Fruit fly (Drosophila melanogaster) whole organism, embryonic: ENCODE results near the gene CG14367.

Source experiments
- Aef1 ChIP-seq: fragments of 200-800 bp; sonication (Bioruptor generic); IDR thresholded peaks from 3 replicates; pipeline ENCODE4 v1.3.6; 2022; ENCODE audit warnings: missing biosample characterization, missing genetic modification characterization
- CG10543 ChIP-seq: fragments of 200-800 bp; sonication (Bioruptor generic); optimal IDR thresholded peaks from 3 replicates; lab custom pipeline; 2017; ENCODE audit warnings: missing biosample characterization, mild to moderate bottlenecking, missing genetic modification characterization, moderate library complexity
- CG12769 ChIP-seq: fragments of 200-800 bp; sonication (Bioruptor generic); optimal IDR thresholded peaks from 2 replicates; lab custom pipeline; 2019; ENCODE audit warnings: missing biosample characterization, mild to moderate bottlenecking, missing genetic modification characterization, moderate library complexity
- CG13287 ChIP-seq: fragments of 200-800 bp; sonication (Bioruptor generic); IDR thresholded peaks from 2 replicates; pipeline ENCODE4 v1.3.6; 2022; ENCODE audit warnings: missing biosample characterization, missing genetic modification characterization; ENCODE audit not compliant: partially characterized antibody
- CG13624 ChIP-seq: fragments of 200-800 bp; sonication (Bioruptor generic); optimal IDR thresholded peaks from 2 replicates; lab custom pipeline; 2016; ENCODE audit warnings: missing biosample characterization, missing genetic modification characterization
- CG15269 ChIP-seq: fragments of 200-800 bp; sonication (Bioruptor generic); optimal IDR thresholded peaks from 2 replicates; lab custom pipeline; 2018; ENCODE audit warnings: missing biosample characterization, mild to moderate bottlenecking, missing genetic modification characterization, moderate library complexity
- CG1529 ChIP-seq: fragments of 200-800 bp; sonication (Bioruptor generic); optimal IDR thresholded peaks from 3 replicates; lab custom pipeline; 2018; ENCODE audit warnings: missing biosample characterization, missing genetic modification characterization
- CG15696 ChIP-seq: fragments of 200-800 bp; sonication (Bioruptor generic); optimal IDR thresholded peaks from 2 replicates; lab custom pipeline; 2019; ENCODE audit warnings: missing biosample characterization, mild to moderate bottlenecking, missing genetic modification characterization, moderate library complexity
- CG2116 ChIP-seq: fragments of 200-800 bp; sonication (Bioruptor generic); optimal IDR thresholded peaks from 3 replicates; lab custom pipeline; 2018; ENCODE audit warnings: missing biosample characterization, mild to moderate bottlenecking, missing genetic modification characterization
- CG31441 ChIP-seq: fragments of 200-800 bp; sonication (Bioruptor generic); IDR thresholded peaks from 2 replicates; pipeline ENCODE4 v1.3.6; 2022; ENCODE audit warnings: missing biosample characterization, missing genetic modification characterization
- CG3838 ChIP-seq: fragments of 200-800 bp; sonication (Bioruptor generic); optimal IDR thresholded peaks from 3 replicates; lab custom pipeline; 2016; ENCODE audit warnings: missing biosample characterization, missing genetic modification characterization
- CG43689 ChIP-seq: fragments of 200-800 bp; sonication (Bioruptor generic); IDR thresholded peaks from 2 replicates; pipeline ENCODE4 v1.3.6; 2022; ENCODE audit warnings: missing biosample characterization, missing genetic modification characterization
- CG6254 ChIP-seq: fragments of 200-800 bp; sonication (Bioruptor generic); optimal IDR thresholded peaks from 3 replicates; lab custom pipeline; 2017; ENCODE audit warnings: mild to moderate bottlenecking, missing biosample characterization, missing genetic modification reagents, missing genetic modification characterization
- CG6791 ChIP-seq: fragments of 200-800 bp; sonication (Bioruptor generic); IDR thresholded peaks from 3 replicates; pipeline ENCODE4 v1.3.6; 2022; ENCODE audit warnings: missing biosample characterization, missing genetic modification characterization; ENCODE audit not compliant: partially characterized antibody
- CG6854 ChIP-seq: fragments of 200-800 bp; sonication (Bioruptor generic); optimal IDR thresholded peaks from 3 replicates; lab custom pipeline; 2017; ENCODE audit warnings: missing biosample characterization, mild to moderate bottlenecking, missing genetic modification characterization
- CG7556 ChIP-seq: fragments of 200-800 bp; sonication (Bioruptor generic); optimal IDR thresholded peaks from 2 replicates; lab custom pipeline; 2017; ENCODE audit warnings: missing biosample characterization, mild to moderate bottlenecking, missing genetic modification characterization
- CG8089 ChIP-seq: fragments of 200-800 bp; sonication (Bioruptor generic); optimal IDR thresholded peaks from 3 replicates; lab custom pipeline; 2016; ENCODE audit warnings: missing biosample characterization, missing genetic modification characterization
- CG9437 ChIP-seq: fragments of 200-800 bp; sonication (Bioruptor generic); optimal IDR thresholded peaks from 2 replicates; lab custom pipeline; 2018; ENCODE audit warnings: missing biosample characterization, mild to moderate bottlenecking, missing genetic modification characterization
- Dad ChIP-seq: fragments of 200-800 bp; sonication (Bioruptor generic); optimal IDR thresholded peaks from 3 replicates; lab custom pipeline; 2016; ENCODE audit warnings: missing biosample characterization, missing genetic modification characterization
- NC2α ChIP-seq: fragments of 200-800 bp; sonication (Bioruptor generic); optimal IDR thresholded peaks from 2 replicates; lab custom pipeline; 2016; ENCODE audit warnings: missing biosample characterization, missing genetic modification characterization
- NFAT ChIP-seq: fragments of 200-800 bp; sonication (Bioruptor generic); IDR thresholded peaks from 2 replicates; pipeline ENCODE4 v1.3.6; 2022; ENCODE audit warnings: missing biosample characterization, missing genetic modification characterization
- Oaz ChIP-seq: fragments of 200-800 bp; sonication (Bioruptor generic); IDR thresholded peaks from 2 replicates; pipeline ENCODE4 v1.3.6; 2022; ENCODE audit warnings: missing biosample characterization, missing genetic modification characterization
- Ptx1 ChIP-seq: fragments of 200-800 bp; sonication (Bioruptor generic); IDR thresholded peaks from 2 replicates; pipeline ENCODE4 v1.3.6; 2022; ENCODE audit warnings: missing biosample characterization, missing genetic modification characterization
- Sry-δ ChIP-seq: fragments of 200-800 bp; sonication (Bioruptor generic); optimal IDR thresholded peaks from 2 replicates; lab custom pipeline; 2016; ENCODE audit warnings: missing biosample characterization, missing genetic modification characterization
- Ssrp ChIP-seq: fragments of 200-800 bp; sonication (Bioruptor generic); optimal IDR thresholded peaks from 2 replicates; lab custom pipeline; 2018; ENCODE audit warnings: missing biosample characterization, mild to moderate bottlenecking, missing genetic modification characterization, moderate library complexity
- Trl ChIP-seq, 3 experiments: fragments of >200 bp in 2 of 3; fragments of 200-800 bp in 1 of 3; sonication (Bioruptor generic) in 1 of 3; optimal IDR thresholded peaks; 2 replicates in 1 of 3; 3 replicates in 2 of 3; lab custom pipeline; 2016 to 2017; ENCODE audit warnings: missing biosample characterization in 1 of 3, missing genetic modification characterization in 1 of 3
- Xbp1 ChIP-seq: fragments of 200-800 bp; sonication (Bioruptor generic); optimal IDR thresholded peaks from 3 replicates; lab custom pipeline; 2016; ENCODE audit warnings: missing biosample characterization, mild to moderate bottlenecking, missing genetic modification characterization
- aop ChIP-seq: fragments of 200-800 bp; sonication (Bioruptor generic); IDR thresholded peaks from 2 replicates; pipeline ENCODE4 v1.3.6; 2022; ENCODE audit warnings: missing biosample characterization, missing genetic modification characterization
- bab2 ChIP-seq: fragments of 200-800 bp; sonication (Bioruptor generic); optimal IDR thresholded peaks from 2 replicates; lab custom pipeline; 2016; ENCODE audit warnings: missing biosample characterization, missing genetic modification characterization
- chinmo ChIP-seq: fragments of 200-800 bp; sonication (Bioruptor generic); IDR thresholded peaks from 4 replicates; pipeline ENCODE4 v1.3.6; 2022; ENCODE audit warnings: missing biosample characterization, missing genetic modification characterization; ENCODE audit not compliant: partially characterized antibody
- crc ChIP-seq: fragments of 200-800 bp; sonication (Bioruptor generic); optimal IDR thresholded peaks from 2 replicates; lab custom pipeline; 2016; ENCODE audit warnings: missing biosample characterization, missing genetic modification characterization
- crp ChIP-seq, 2 experiments: fragments of 200-800 bp; sonication (Bioruptor generic); optimal IDR thresholded peaks; 2 replicates in 1 of 2; 3 replicates in 1 of 2; lab custom pipeline; 2017; ENCODE audit warnings: missing biosample characterization in 2 of 2, missing genetic modification characterization in 2 of 2, mild to moderate bottlenecking in 1 of 2, moderate library complexity in 1 of 2
- fd102C ChIP-seq: fragments of 200-800 bp; sonication (Bioruptor generic); optimal IDR thresholded peaks from 2 replicates; lab custom pipeline; 2018; ENCODE audit warnings: missing biosample characterization, mild to moderate bottlenecking, missing genetic modification characterization, moderate library complexity
- ham ChIP-seq: fragments of 200-800 bp; sonication (Bioruptor generic); IDR thresholded peaks from 2 replicates; pipeline ENCODE4 v1.3.6; 2022; ENCODE audit warnings: missing biosample characterization, missing genetic modification characterization
- oc ChIP-seq: fragments of 200-800 bp; sonication (Bioruptor generic); optimal IDR thresholded peaks from 2 replicates; lab custom pipeline; 2018; ENCODE audit warnings: missing biosample characterization, mild to moderate bottlenecking, missing genetic modification characterization, moderate library complexity
- onecut ChIP-seq: fragments of 200-800 bp; sonication (Bioruptor generic); IDR thresholded peaks from 2 replicates; pipeline ENCODE4 v1.3.6; 2022; ENCODE audit warnings: missing biosample characterization, missing genetic modification characterization
- pfk ChIP-seq: fragments of 200-800 bp; sonication (Bioruptor generic); optimal IDR thresholded peaks from 2 replicates; lab custom pipeline; 2018; ENCODE audit warnings: missing biosample characterization, mild to moderate bottlenecking, missing genetic modification characterization, moderate library complexity
- prd ChIP-seq, 3 experiments: fragments of >200 bp in 2 of 3; fragments of 200-800 bp in 1 of 3; sonication (Bioruptor generic) in 1 of 3; optimal IDR thresholded peaks in 2 of 3; IDR thresholded peaks in 1 of 3; 2 replicates in 2 of 3; 3 replicates in 1 of 3; pipeline versions ENCODE4 v1.3.6 to Lab custom; 2017 to 2022; ENCODE audit warnings: missing biosample characterization in 1 of 3, missing genetic modification characterization in 1 of 3
- pros ChIP-seq: fragments of 200-800 bp; sonication (Bioruptor generic); optimal IDR thresholded peaks from 3 replicates; lab custom pipeline; 2019; ENCODE audit warnings: missing biosample characterization, mild to moderate bottlenecking, missing genetic modification characterization, moderate library complexity
- pum ChIP-seq: fragments of 200-800 bp; sonication (Bioruptor generic); optimal IDR thresholded peaks from 2 replicates; lab custom pipeline; 2016; ENCODE audit warnings: missing biosample characterization, missing genetic modification characterization
- ranshi ChIP-seq: fragments of 200-800 bp; sonication (Bioruptor generic); IDR thresholded peaks from 2 replicates; pipeline ENCODE4 v1.3.6; 2022; ENCODE audit warnings: missing biosample characterization, missing genetic modification characterization
- rib ChIP-seq: fragments of 200-800 bp; sonication (Bioruptor generic); IDR thresholded peaks from 2 replicates; pipeline ENCODE4 v1.3.6; 2022; ENCODE audit warnings: missing biosample characterization, missing genetic modification characterization
- stc ChIP-seq: fragments of 200-800 bp; sonication (Bioruptor generic); IDR thresholded peaks from 2 replicates; pipeline ENCODE4 v1.3.6; 2022; ENCODE audit warnings: missing biosample characterization, missing genetic modification characterization
- tap ChIP-seq: fragments of 200-800 bp; optimal IDR thresholded peaks from 3 replicates; lab custom pipeline; 2019; ENCODE audit warnings: missing biosample characterization, mild to moderate bottlenecking, missing genetic modification characterization, moderate library complexity
- tna ChIP-seq: fragments of 200-800 bp; sonication (Bioruptor generic); IDR thresholded peaks from 2 replicates; pipeline ENCODE4 v1.3.6; 2022; ENCODE audit warnings: missing biosample characterization, missing genetic modification characterization; ENCODE audit not compliant: partially characterized antibody

The CG14367 gene

dm6 chr3R:13686371-13687211 is 7.3 kb upstream of the CG14367 start, which contains the start of gene omd (continued):
- TF ChIP-seq CG1529 (peak; percentile 60), CG13624 (GFP tag; lab: Kevin White, UChicago) (peak; percentile 22), oc (no peak), Xbp1 (GFP tag; lab: Kevin White, UChicago) (peak; percentile 49), crc (peak; percentile 48), ham (GFP tag; lab: Robert Waterston, UW) (no peak; the same call in 1 of the 2 replicates), pfk (peak; percentile 27), rib (GFP tag; lab: Robert Waterston, UW) (peak; percentile 55), CG10543 (GFP tag; lab: Kevin White, UChicago) (peak; percentile 83), Sry-δ (peak; percentile 16), fd102C (peak; percentile 41), CG3838 (GFP tag; lab: Kevin White, UChicago) (peak; percentile 27), CG6254 (GFP tag; lab: Kevin White, UChicago) (peak; percentile 61), CG31441 (GFP tag; lab: Robert Waterston, UW) (no peak), CG13287 (GFP tag; lab: Robert Waterston, UW) (0 out of 2 replicates have a peak, but pooled peaks have one; percentile 23), chinmo (GFP tag; lab: Robert Waterston, UW) (0 out of 4 replicates have a peak, but pooled peaks have one; percentile 66), CG6854 (GFP tag; lab: Kevin White, UChicago) (peak; percentile 72), aop (no peak), CG2116 (GFP tag; lab: Kevin White, UChicago) (peak; percentile 40), tna (no peak), CG7556 (GFP tag; lab: Kevin White, UChicago) (no peak), Aef1 (GFP tag; lab: Robert Waterston, UW) (peak; percentile 44; the same call in 2 of the 3 replicates), Dad (GFP tag; lab: Kevin White, UChicago) (peak; percentile 22), pros (GFP tag; lab: Kevin White, UChicago) (no peak), CG9437 (GFP tag; lab: Kevin White, UChicago) (no peak), NFAT (peak; percentile 37), Oaz (no peak), CG12769 (tag; lab: Kevin White, UChicago) (no peak), CG8089 (GFP tag; lab: Kevin White, UChicago) (peak; percentile 37), CG43689 (GFP tag; lab: Robert Waterston, UW) (no peak), ranshi (GFP tag; lab: Robert Waterston, UW) (peak; percentile 47; the same call in 1 of the 2 replicates), CG15269 (tag; lab: Kevin White, UChicago) (no peak), prd (optimal IDR thresholded peaks at IDR 0.05; lab: Kevin White, UChicago) (no peak), prd (GFP tag; IDR thresholded peaks at IDR 0.05; lab: Robert Waterston, UW) (peak; percentile 44; the same call in 1 of the 3 replicates), NC2α (GFP tag; lab: Kevin White, UChicago) (no peak), Ssrp (tag; lab: Kevin White, UChicago) (no peak), tap (no peak), stc (no peak), Trl (optimal IDR thresholded peaks at IDR 0.05; lab: Kevin White, UChicago) (peak in 1 of 2 experiments; percentile 50), Trl (GFP tag; optimal IDR thresholded peaks at IDR 0.05; lab: Kevin White, UChicago) (peak; percentile 76), crp (GFP tag; optimal IDR thresholded peaks at IDR 0.05; lab: Kevin White, UChicago) (peak in 1 of 2 experiments; percentile 7), onecut (peak; percentile 72), CG15696 (tag; lab: Kevin White, UChicago) (peak; percentile 70), pum (GFP tag; lab: Kevin White, UChicago) (peak; percentile 23), bab2 (peak; percentile 79), Ptx1 (GFP tag; lab: Robert Waterston, UW) (peak; percentile 45; the same call in 1 of the 2 replicates), CG6791 (no peak)
